Fruit fly (Drosophila melanogaster) whole organism, embryonic: ENCODE measurements around the gene Sqor.
A peak's percentile ranks its signal among the peaks of the same experiment; 100 is the strongest.

Source experiments
- Asciz ChIP-seq: fragments of 200-800 bp; sonication (Bioruptor generic); optimal IDR thresholded peaks from 2 replicates; lab custom pipeline; 2017; ENCODE audit warnings: missing biosample characterization, mild to moderate bottlenecking, missing genetic modification characterization, missing genetic modification reagents
- Awh ChIP-seq: fragments of 200-800 bp; sonication (Bioruptor generic); IDR thresholded peaks from 2 replicates; pipeline ENCODE4, ENCODE4 v1.3.6; 2022; ENCODE audit warnings: missing biosample characterization, missing genetic modification characterization
- BtbVII ChIP-seq: fragments of 200-800 bp; sonication (Bioruptor generic); optimal IDR thresholded peaks from 3 replicates; lab custom pipeline; 2017; ENCODE audit warnings: missing biosample characterization, mild to moderate bottlenecking, missing genetic modification characterization
- C15 ChIP-seq: fragments of 200-800 bp; sonication (Bioruptor generic); IDR thresholded peaks from 3 replicates; pipeline ENCODE4 v1.3.6; 2022; ENCODE audit warnings: missing biosample characterization, missing genetic modification characterization
- CG11560 ChIP-seq: fragments of 200-800 bp; sonication (Bioruptor generic); IDR thresholded peaks from 3 replicates; pipeline ENCODE4 v1.3.6; 2022; ENCODE audit warnings: missing biosample characterization, missing genetic modification characterization
- CG13287 ChIP-seq: fragments of 200-800 bp; sonication (Bioruptor generic); IDR thresholded peaks from 2 replicates; pipeline ENCODE4 v1.3.6; 2022; ENCODE audit warnings: missing biosample characterization, missing genetic modification characterization; ENCODE audit not compliant: partially characterized antibody
- CG13775 ChIP-seq: fragments of 200-800 bp; sonication (Bioruptor generic); optimal IDR thresholded peaks from 3 replicates; lab custom pipeline; 2017; ENCODE audit warnings: missing biosample characterization, mild to moderate bottlenecking, missing genetic modification characterization
- CG1647 ChIP-seq: fragments of 200-800 bp; sonication (Bioruptor generic); optimal IDR thresholded peaks from 3 replicates; lab custom pipeline; 2016; ENCODE audit warnings: missing biosample characterization, missing genetic modification characterization
- CG17361 ChIP-seq: fragments of 200-800 bp; sonication (Bioruptor generic); IDR thresholded peaks from 3 replicates; pipeline ENCODE4 v1.3.6; 2022; ENCODE audit warnings: missing biosample characterization, missing genetic modification characterization
- CG17612 ChIP-seq: fragments of 200-800 bp; sonication (Bioruptor generic); IDR thresholded peaks from 2 replicates; pipeline ENCODE4 v1.3.6; 2022; ENCODE audit warnings: missing biosample characterization, missing genetic modification characterization
- CG2678 ChIP-seq: fragments of 200-800 bp; sonication (Bioruptor generic); optimal IDR thresholded peaks from 3 replicates; lab custom pipeline; 2019; ENCODE audit warnings: missing biosample characterization, mild to moderate bottlenecking, missing genetic modification characterization, moderate library complexity
- CG4360 ChIP-seq: fragments of 200-800 bp; sonication (Bioruptor generic); IDR thresholded peaks from 2 replicates; pipeline ENCODE4 v1.3.6; 2022; ENCODE audit warnings: missing biosample characterization, missing genetic modification characterization
- CG4707 ChIP-seq: fragments of 200-800 bp; sonication (Bioruptor generic); optimal IDR thresholded peaks from 2 replicates; lab custom pipeline; 2018; ENCODE audit warnings: missing biosample characterization, mild to moderate bottlenecking, missing genetic modification characterization, moderate library complexity
- CG4730 ChIP-seq: fragments of 200-800 bp; sonication (Bioruptor generic); IDR thresholded peaks from 2 replicates; pipeline ENCODE4 v1.3.6; 2022; ENCODE audit warnings: missing biosample characterization, missing genetic modification characterization
- CG4854 ChIP-seq: fragments of 200-800 bp; sonication (Bioruptor generic); optimal IDR thresholded peaks from 2 replicates; lab custom pipeline; 2016; ENCODE audit warnings: missing biosample characterization, missing genetic modification characterization, inconsistent platforms
- CG6683 ChIP-seq: fragments of 200-800 bp; sonication (Bioruptor generic); optimal IDR thresholded peaks from 2 replicates; lab custom pipeline; 2017; ENCODE audit warnings: missing biosample characterization, mild to moderate bottlenecking, missing genetic modification characterization, missing genetic modification reagents
- CG8359 ChIP-seq: fragments of 200-800 bp; sonication (Bioruptor generic); optimal IDR thresholded peaks from 2 replicates; lab custom pipeline; 2017; ENCODE audit warnings: missing biosample characterization, mild to moderate bottlenecking, missing genetic modification characterization, borderline replicate concordance
- CG8924 ChIP-seq: fragments of 200-800 bp; optimal IDR thresholded peaks from 3 replicates; lab custom pipeline; 2019; ENCODE audit warnings: missing biosample characterization, mild to moderate bottlenecking, missing genetic modification characterization, moderate library complexity
- CG9727 ChIP-seq: fragments of 200-800 bp; sonication (Bioruptor generic); optimal IDR thresholded peaks from 3 replicates; lab custom pipeline; 2017; ENCODE audit warnings: missing biosample characterization, mild to moderate bottlenecking, missing genetic modification characterization
- Camta ChIP-seq: fragments of 200-800 bp; sonication (Bioruptor generic); optimal IDR thresholded peaks from 2 replicates; lab custom pipeline; 2016; ENCODE audit warnings: missing biosample characterization, missing genetic modification characterization
- CkIIα-i1 ChIP-seq: fragments of 200-800 bp; sonication (Bioruptor generic); IDR thresholded peaks from 2 replicates; pipeline ENCODE4 v1.3.6; 2022; ENCODE audit warnings: missing biosample characterization, missing genetic modification characterization
- Dp ChIP-seq: fragments of 200-800 bp; sonication (Bioruptor generic); optimal IDR thresholded peaks from 2 replicates; lab custom pipeline; 2018; ENCODE audit warnings: missing biosample characterization, mild to moderate bottlenecking, missing genetic modification characterization, moderate library complexity
- Fer1 ChIP-seq: fragments of 200-800 bp; sonication (Bioruptor generic); optimal IDR thresholded peaks from 2 replicates; lab custom pipeline; 2017; ENCODE audit warnings: missing biosample characterization, mild to moderate bottlenecking, missing genetic modification characterization
- HHEX ChIP-seq: fragments of 200-800 bp; sonication (Bioruptor generic); optimal IDR thresholded peaks from 3 replicates; lab custom pipeline; 2017; ENCODE audit warnings: missing biosample characterization, mild to moderate bottlenecking, missing genetic modification characterization, missing genetic modification reagents
- HLH54F ChIP-seq: fragments of 200-800 bp; sonication (Bioruptor generic); optimal IDR thresholded peaks from 3 replicates; lab custom pipeline; 2016; ENCODE audit warnings: missing biosample characterization, missing genetic modification characterization
- Max ChIP-seq: fragments of 200-800 bp; sonication (Bioruptor generic); optimal IDR thresholded peaks from 2 replicates; lab custom pipeline; 2016; ENCODE audit warnings: missing biosample characterization, mild to moderate bottlenecking, missing genetic modification characterization
- Mrtf ChIP-seq: fragments of 200-800 bp; sonication (Bioruptor generic); IDR thresholded peaks from 3 replicates; pipeline ENCODE4 v1.3.6; 2022; ENCODE audit warnings: missing biosample characterization, missing genetic modification characterization
- NK7.1 ChIP-seq: fragments of 200-800 bp; sonication (Bioruptor generic); optimal IDR thresholded peaks from 3 replicates; lab custom pipeline; 2016; ENCODE audit warnings: missing biosample characterization, missing genetic modification characterization
- NfI ChIP-seq: fragments of 200-800 bp; sonication (Bioruptor generic); optimal IDR thresholded peaks from 3 replicates; lab custom pipeline; 2018; ENCODE audit warnings: missing biosample characterization, mild to moderate bottlenecking, missing genetic modification characterization, moderate library complexity
- Oaz ChIP-seq: fragments of 200-800 bp; sonication (Bioruptor generic); IDR thresholded peaks from 2 replicates; pipeline ENCODE4 v1.3.6; 2022; ENCODE audit warnings: missing biosample characterization, missing genetic modification characterization
- Opbp ChIP-seq: fragments of 200-800 bp; sonication (Bioruptor generic); IDR thresholded peaks from 3 replicates; pipeline ENCODE4 v1.3.6; 2022; ENCODE audit warnings: missing biosample characterization, missing genetic modification characterization; ENCODE audit not compliant: partially characterized antibody
- Pdp1 ChIP-seq, 2 experiments: fragments of 200-800 bp; sonication (Bioruptor generic); optimal IDR thresholded peaks; 3 replicates each; lab custom pipeline; 2016; ENCODE audit warnings: missing biosample characterization in 2 of 2, missing genetic modification characterization in 2 of 2, mild to moderate bottlenecking in 1 of 2, moderate library complexity in 1 of 2
- Sox100B ChIP-seq: fragments of 200-800 bp; sonication (Bioruptor generic); optimal IDR thresholded peaks from 3 replicates; lab custom pipeline; 2018; ENCODE audit warnings: missing biosample characterization, mild to moderate bottlenecking, missing genetic modification characterization
- YL-1 ChIP-seq: fragments of 200-800 bp; sonication (Bioruptor generic); optimal IDR thresholded peaks from 3 replicates; lab custom pipeline; 2017; ENCODE audit warnings: missing biosample characterization, mild to moderate bottlenecking, missing genetic modification characterization
- al ChIP-seq: fragments of 200-800 bp; sonication (Bioruptor generic); IDR thresholded peaks from 2 replicates; pipeline ENCODE4 v1.3.6; 2022; ENCODE audit warnings: missing biosample characterization, missing genetic modification characterization
- bowl ChIP-seq: fragments of 200-800 bp; sonication (Bioruptor generic); IDR thresholded peaks from 2 replicates; pipeline ENCODE4 v1.3.6; 2022; ENCODE audit warnings: missing biosample characterization, missing genetic modification characterization
- br ChIP-seq: fragments of >200 bp; optimal IDR thresholded peaks from 2 replicates; lab custom pipeline; 2017
- cad ChIP-seq: fragments of >200 bp; optimal IDR thresholded peaks from 2 replicates; lab custom pipeline; 2017; ENCODE audit warnings: missing biosample characterization, missing genetic modification characterization
- chn ChIP-seq: fragments of 200-800 bp; sonication (Bioruptor generic); optimal IDR thresholded peaks from 2 replicates; lab custom pipeline; 2016; ENCODE audit warnings: missing biosample characterization, missing genetic modification characterization
- disco-r ChIP-seq: fragments of 200-800 bp; sonication (Bioruptor generic); optimal IDR thresholded peaks from 2 replicates; lab custom pipeline; 2016; ENCODE audit warnings: missing biosample characterization, missing genetic modification characterization
- dm ChIP-seq: fragments of 200-800 bp; sonication (Bioruptor generic); optimal IDR thresholded peaks from 3 replicates; lab custom pipeline; 2016; ENCODE audit warnings: missing biosample characterization, missing genetic modification characterization
- ems ChIP-seq: fragments of 200-800 bp; sonication (Bioruptor generic); optimal IDR thresholded peaks from 3 replicates; lab custom pipeline; 2016; ENCODE audit warnings: missing biosample characterization, missing genetic modification characterization
- inv ChIP-seq: fragments of 200-800 bp; sonication (Bioruptor generic); IDR thresholded peaks from 2 replicates; pipeline ENCODE4 v1.3.6; 2022; ENCODE audit warnings: missing biosample characterization, missing genetic modification characterization; ENCODE audit not compliant: partially characterized antibody
- nau ChIP-seq: fragments of 200-800 bp; sonication (Bioruptor generic); optimal IDR thresholded peaks from 3 replicates; lab custom pipeline; 2017; ENCODE audit warnings: missing biosample characterization, mild to moderate bottlenecking, missing genetic modification characterization, missing genetic modification reagents
- pan ChIP-seq, 4 experiments: fragments of >200 bp in 3 of 4; fragments of 200-800 bp in 1 of 4; sonication (Bioruptor generic) in 1 of 4; optimal IDR thresholded peaks in 3 of 4; IDR thresholded peaks in 1 of 4; 2 replicates each; pipeline versions ENCODE4 v1.3.6 to Lab custom; 2017 to 2022; ENCODE audit warnings: missing biosample characterization in 2 of 4, missing genetic modification characterization in 2 of 4, mixed read lengths in 1 of 4
- pfk ChIP-seq: fragments of 200-800 bp; sonication (Bioruptor generic); optimal IDR thresholded peaks from 2 replicates; lab custom pipeline; 2018; ENCODE audit warnings: missing biosample characterization, mild to moderate bottlenecking, missing genetic modification characterization, moderate library complexity
- pzg ChIP-seq: fragments of 200-800 bp; sonication (Bioruptor generic); optimal IDR thresholded peaks from 3 replicates; lab custom pipeline; 2018; ENCODE audit warnings: missing biosample characterization, mild to moderate bottlenecking, missing genetic modification characterization, moderate library complexity
- sens-2 ChIP-seq: fragments of 200-800 bp; sonication (Bioruptor generic); IDR thresholded peaks from 2 replicates; pipeline ENCODE4 v1.3.6; 2022; ENCODE audit warnings: missing biosample characterization, missing genetic modification characterization
- sna ChIP-seq: fragments of 200-800 bp; sonication (Bioruptor generic); IDR thresholded peaks from 2 replicates; pipeline ENCODE4 v1.3.6; 2022; ENCODE audit warnings: missing biosample characterization, missing genetic modification characterization; ENCODE audit not compliant: partially characterized antibody
- sob ChIP-seq: fragments of 200-800 bp; sonication (Bioruptor generic); IDR thresholded peaks from 2 replicates; pipeline ENCODE4 v1.3.6; 2022; ENCODE audit warnings: missing biosample characterization, missing genetic modification characterization
- zen2 ChIP-seq: fragments of 200-800 bp; sonication (Bioruptor generic); IDR thresholded peaks from 3 replicates; pipeline ENCODE4 v1.3.6; 2022; ENCODE audit warnings: missing biosample characterization, missing genetic modification characterization; ENCODE audit not compliant: partially characterized antibody
- zfh1 ChIP-seq: fragments of 200-800 bp; sonication (Bioruptor generic); IDR thresholded peaks from 3 replicates; pipeline ENCODE4 v1.3.6; 2022; ENCODE audit warnings: missing biosample characterization, missing genetic modification characterization

The Sqor gene

DNA sequence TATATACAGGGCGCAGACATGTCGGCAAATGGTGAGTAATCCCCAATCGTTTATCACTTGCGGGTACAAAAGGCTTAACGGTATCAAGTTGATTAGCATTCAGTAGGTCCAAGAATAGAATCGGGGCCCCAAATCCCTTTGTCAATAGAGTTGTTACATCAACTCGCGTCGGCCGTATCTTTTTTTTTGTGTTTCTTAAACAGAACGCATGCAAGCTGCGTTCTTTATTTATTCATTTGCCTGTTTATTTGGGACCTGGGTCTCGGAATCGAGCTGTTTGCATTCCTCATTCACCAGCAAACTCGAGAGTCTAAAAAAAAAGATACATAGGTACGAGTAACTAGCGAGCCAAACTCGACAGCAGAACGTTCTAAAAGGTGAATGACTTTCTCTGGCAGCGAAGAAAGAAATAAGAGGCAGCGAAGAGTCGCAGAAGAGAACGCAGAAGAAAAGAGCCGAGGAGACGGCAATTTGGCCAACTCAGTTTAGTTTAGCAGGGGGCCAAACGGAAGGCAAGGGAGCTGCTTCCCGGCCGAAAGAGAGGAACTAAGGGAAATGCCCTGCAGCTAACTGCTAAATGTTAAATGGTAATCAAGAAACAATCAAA lies 32.3 kb downstream of the Sqor start (continued):
- TF ChIP-seq CG4707 (GFP tag; lab: Kevin White, UChicago) (no peak), pfk (GFP tag; lab: Kevin White, UChicago) (no peak), dm (no peak), pan (optimal IDR thresholded peaks at IDR 0.05; lab: Kevin White, UChicago) (no peak), pan (GFP tag; optimal IDR thresholded peaks at IDR 0.05 in 1 of 2, IDR thresholded peaks at IDR 0.05 in 1 of 2) (no peak), sens-2 (GFP tag; lab: Robert Waterston, UW) (no peak), CG6683 (GFP tag; lab: Kevin White, UChicago) (no peak), CG4854 (GFP tag; lab: Kevin White, UChicago) (no peak), chn (no peak), Awh (GFP tag; lab: Robert Waterston, UW) (no peak), inv (GFP tag; lab: Robert Waterston, UW) (no peak), nau (GFP tag; lab: Kevin White, UChicago) (no peak), CG2678 (tag; lab: Kevin White, UChicago) (no peak), CG8359 (no peak), CG17361 (GFP tag; lab: Robert Waterston, UW) (no peak), Camta (GFP tag; lab: Kevin White, UChicago) (no peak), zfh1 (0 out of 3 replicates have a peak, but pooled peaks have one; percentile 16), sob (no peak), sna (no peak), zen2 (GFP tag; lab: Robert Waterston, UW) (no peak), CG4360 (no peak), CG13287 (GFP tag; lab: Robert Waterston, UW) (no peak), cad (GFP tag; lab: Kevin White, UChicago) (no peak), NfI (GFP tag; lab: Kevin White, UChicago) (no peak), CG11560 (no peak), pzg (GFP tag; lab: Kevin White, UChicago) (no peak), Asciz (GFP tag; lab: Kevin White, UChicago) (no peak), Sox100B (GFP tag; lab: Kevin White, UChicago) (no peak), HHEX (no peak), Max (no peak), YL-1 (GFP tag; lab: Kevin White, UChicago) (no peak), Pdp1 (GFP tag; optimal IDR thresholded peaks at IDR 0.05; lab: Kevin White, UChicago) (peak in 1 of 2 experiments; percentile 33)
- TF ChIP-seq, all 482 proteins: peak for 66

DNA sequence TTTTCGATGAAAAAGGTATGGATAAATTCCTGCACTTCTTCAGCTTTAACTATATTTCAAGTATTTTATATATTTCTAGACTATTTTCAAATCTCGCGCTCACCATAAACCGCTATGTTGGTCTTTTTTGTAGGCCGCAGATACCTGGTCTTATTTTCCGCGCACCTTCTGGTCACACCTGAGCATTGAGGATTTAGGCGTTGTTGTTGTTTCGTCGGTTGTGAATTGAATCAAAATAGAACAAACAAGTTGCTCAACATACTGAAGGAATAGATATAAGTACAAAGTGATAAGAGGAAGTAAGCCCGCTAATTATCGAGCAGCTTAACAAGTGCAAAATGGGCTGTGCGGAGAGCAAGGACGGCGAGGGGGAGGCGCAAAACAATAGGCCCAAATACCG lies 37.8 kb downstream of the Sqor start, which contains the start of gene Ctl1:
Gene Ctl1, plus strand, starts transcription at position 167 of the 400 bp plus-strand sequence.
- no peak for TF ChIP-seq ems (GFP tag; lab: Kevin White, UChicago)
- TF ChIP-seq CG13775 (GFP tag; lab: Kevin White, UChicago) = no peak
- no peak for TF ChIP-seq CkIIα-i1 (GFP tag; lab: Robert Waterston, UW)
- no peak for TF ChIP-seq CG17612 (GFP tag; lab: Robert Waterston, UW)
- TF ChIP-seq C15 (GFP tag; lab: Robert Waterston, UW) = no peak
- no peak for TF ChIP-seq CG1647 (GFP tag; lab: Kevin White, UChicago)
- TF ChIP-seq CG4730 (GFP tag; lab: Robert Waterston, UW) = no peak
- no peak for TF ChIP-seq BtbVII (GFP tag; lab: Kevin White, UChicago)
- TF ChIP-seq NK7.1 = no peak
- no peak for TF ChIP-seq CG8924
- no peak for TF ChIP-seq Oaz (GFP tag; lab: Robert Waterston, UW)
- no peak for TF ChIP-seq Mrtf (GFP tag; lab: Robert Waterston, UW)
- TF ChIP-seq CG9727 (GFP tag; lab: Kevin White, UChicago) = no peak
- no peak for TF ChIP-seq al (GFP tag; lab: Robert Waterston, UW)
- no peak for TF ChIP-seq bowl (GFP tag; lab: Robert Waterston, UW)
- TF ChIP-seq Opbp = no peak
- no peak for TF ChIP-seq HLH54F (GFP tag; lab: Kevin White, UChicago)
- no peak for TF ChIP-seq Fer1
- no peak for TF ChIP-seq br (lab: Kevin White, UChicago)
- no peak for TF ChIP-seq disco-r (GFP tag; lab: Kevin White, UChicago)
- TF ChIP-seq Dp = peak; percentile 91
